Worm (Caenorhabditis elegans) whole organism, young adult: ENCODE results near the gene T22F7.4.

Source experiments
- F23B12.7 ChIP-seq: sonication (generic microtip); optimal IDR thresholded peaks from 2 replicates; lab custom pipeline; 2017; ENCODE audit warnings: missing genetic modification characterization, mild to moderate bottlenecking, missing compliant biosample characterization, antibody characterized with exemption, moderate library complexity; ENCODE audit not compliant: insufficient read depth
- F33H1.4 ChIP-seq: fragments of 200-800 bp; sonication (Bioruptor generic); IDR thresholded peaks from 2 replicates; pipeline ENCODE4 v1.3.6; 2022; ENCODE audit warnings: missing genetic modification reagents, missing genetic modification characterization, missing compliant biosample characterization
- T26A5.8 ChIP-seq: sonication (generic microtip); optimal IDR thresholded peaks from 2 replicates; lab custom pipeline; 2016; ENCODE audit warnings: missing genetic modification characterization, missing compliant biosample characterization
- nhr-27 ChIP-seq: fragments of 200-800 bp; sonication (Bioruptor generic); optimal IDR thresholded peaks from 2 replicates; lab custom pipeline; 2018; ENCODE audit warnings: mild to moderate bottlenecking, missing genetic modification characterization, moderate library complexity, missing compliant biosample characterization
- pha-4 ChIP-seq: fragments of 150-350 bp; sonication (generic microtip); optimal IDR thresholded peaks from 2 replicates; lab custom pipeline; 2014; ENCODE audit warnings: missing biosample characterization, missing genetic modification reagents, missing genetic modification characterization
- zim-3 ChIP-seq: sonication (generic microtip); optimal IDR thresholded peaks from 2 replicates; lab custom pipeline; 2017; ENCODE audit warnings: mild to moderate bottlenecking, missing genetic modification characterization, moderate library complexity, missing compliant biosample characterization

DNA sequence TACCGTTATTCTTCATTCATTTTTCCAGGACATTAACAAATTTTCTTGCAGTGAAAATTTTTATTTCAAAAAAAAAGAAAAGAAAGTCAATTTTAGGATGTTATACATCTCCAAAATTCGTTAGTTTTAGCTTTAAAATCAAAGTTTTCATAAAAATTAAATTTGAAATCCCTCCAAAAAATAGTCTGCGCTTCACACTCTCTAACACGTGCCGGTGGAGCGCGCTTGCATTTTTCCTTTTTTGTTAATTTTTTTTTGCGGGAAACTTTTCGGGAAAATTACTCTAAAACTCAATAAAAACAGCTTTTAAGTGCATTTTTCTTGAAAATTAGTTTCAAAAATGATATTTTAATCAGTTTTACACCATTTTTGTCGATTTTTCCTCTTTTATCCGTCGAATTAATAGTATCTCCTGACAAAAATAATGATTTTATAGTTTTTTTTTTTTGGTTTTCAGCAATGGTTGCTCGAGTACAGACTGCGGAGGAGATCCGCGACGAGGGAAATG lies 35.6 kb downstream of the T22F7.4 start, which contains the start of gene unc-45:
- no peak for TF ChIP-seq F33H1.4 (GFP tag; lab: Robert Waterston, UW)
- TF ChIP-seq T26A5.8 (tag; lab: Kevin White, UChicago) = no peak
- TF ChIP-seq nhr-27 (tag; lab: Kevin White, UChicago) = no peak
- no peak for TF ChIP-seq F23B12.7 (tag; lab: Kevin White, UChicago)
- TF ChIP-seq pha-4 (tag; lab: Kevin White, UChicago) = no peak
- no peak for TF ChIP-seq zim-3
